Fruit fly (Drosophila melanogaster) S2 (cell line): ENCODE results near the gene Pif1A.

ENCODE experiments used
- CG8478 ChIP-seq: fragments of >200 bp; optimal IDR thresholded peaks from 2 replicates; lab custom pipeline; 2018
- CTCF ChIP-seq, 2 experiments: fragments of >200 bp; optimal IDR thresholded peaks; 2 replicates each; lab custom pipeline; 2018

DNA sequence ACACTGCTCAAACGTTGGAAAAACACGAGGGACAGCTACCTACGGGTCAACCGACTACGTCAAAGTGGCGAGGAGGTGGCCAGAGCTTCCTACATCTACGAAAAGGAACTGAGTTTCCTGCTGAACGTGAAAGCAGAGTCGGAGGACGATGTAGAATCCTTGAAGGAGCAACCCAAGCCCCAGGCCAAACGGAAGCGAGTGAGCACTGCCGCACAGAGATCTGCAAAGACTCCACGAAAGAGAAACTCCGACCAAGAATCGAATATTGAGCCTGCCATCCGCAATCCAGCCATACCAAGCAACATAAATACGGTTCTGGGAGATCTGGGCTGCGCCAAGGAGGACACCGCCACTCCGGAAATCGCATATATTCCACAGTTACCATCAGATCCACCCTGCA, 5.7 kb upstream of the Pif1A start:
- TF ChIP-seq CG8478 (lab: Kevin White, UChicago) (no peak), CTCF (optimal IDR thresholded peaks at IDR 0.05; lab: Kevin White, UChicago) (no peak)
